Fruit fly (Drosophila melanogaster) whole organism, embryonic: ENCODE results near the gene CG32425.

Experiments used
- Ada2b ChIP-seq: fragments of 200-800 bp; sonication (Bioruptor generic); IDR thresholded peaks from 2 replicates; pipeline ENCODE4 v1.3.6; 2022; ENCODE audit warnings: missing biosample characterization, missing genetic modification characterization
- CG10274 ChIP-seq: fragments of 200-800 bp; sonication (Bioruptor generic); optimal IDR thresholded peaks from 3 replicates; lab custom pipeline; 2017; ENCODE audit warnings: missing biosample characterization, mild to moderate bottlenecking, missing genetic modification characterization
- CG11504 ChIP-seq: fragments of 200-800 bp; sonication (Bioruptor generic); optimal IDR thresholded peaks from 3 replicates; lab custom pipeline; 2019; ENCODE audit warnings: missing biosample characterization, mild to moderate bottlenecking, missing genetic modification characterization, moderate library complexity
- CG11560 ChIP-seq: fragments of 200-800 bp; sonication (Bioruptor generic); IDR thresholded peaks from 3 replicates; pipeline ENCODE4 v1.3.6; 2022; ENCODE audit warnings: missing biosample characterization, missing genetic modification characterization
- CG11723 ChIP-seq: fragments of 200-800 bp; sonication (Bioruptor generic); optimal IDR thresholded peaks from 2 replicates; lab custom pipeline; 2017; ENCODE audit warnings: missing biosample characterization, mild to moderate bottlenecking, missing genetic modification characterization
- CG12659 ChIP-seq: fragments of 200-800 bp; sonication (Bioruptor generic); optimal IDR thresholded peaks from 3 replicates; lab custom pipeline; 2017; ENCODE audit warnings: mild to moderate bottlenecking, missing biosample characterization, missing genetic modification reagents, missing genetic modification characterization
- CG13775 ChIP-seq: fragments of 200-800 bp; sonication (Bioruptor generic); optimal IDR thresholded peaks from 3 replicates; lab custom pipeline; 2017; ENCODE audit warnings: missing biosample characterization, mild to moderate bottlenecking, missing genetic modification characterization
- CG14965 ChIP-seq: fragments of 200-800 bp; sonication (Bioruptor generic); optimal IDR thresholded peaks from 2 replicates; lab custom pipeline; 2016; ENCODE audit warnings: missing biosample characterization, missing genetic modification characterization, borderline replicate concordance
- CG17568 ChIP-seq: fragments of 200-800 bp; sonication (Bioruptor generic); optimal IDR thresholded peaks from 2 replicates; lab custom pipeline; 2018; ENCODE audit warnings: missing biosample characterization, mild to moderate bottlenecking, missing genetic modification characterization, moderate library complexity
- CG1792 ChIP-seq: fragments of 200-800 bp; sonication (Bioruptor generic); optimal IDR thresholded peaks from 2 replicates; lab custom pipeline; 2016; ENCODE audit warnings: missing biosample characterization, missing genetic modification characterization
- CG18262 ChIP-seq: fragments of 200-800 bp; optimal IDR thresholded peaks from 3 replicates; lab custom pipeline; 2019; ENCODE audit warnings: missing biosample characterization, mild to moderate bottlenecking, missing genetic modification characterization, moderate library complexity
- CG18764 ChIP-seq: fragments of 200-800 bp; sonication (Bioruptor generic); optimal IDR thresholded peaks from 3 replicates; lab custom pipeline; 2016; ENCODE audit warnings: missing biosample characterization, missing genetic modification characterization
- CG2678 ChIP-seq: fragments of 200-800 bp; sonication (Bioruptor generic); optimal IDR thresholded peaks from 3 replicates; lab custom pipeline; 2019; ENCODE audit warnings: missing biosample characterization, mild to moderate bottlenecking, missing genetic modification characterization, moderate library complexity
- CG2889 ChIP-seq: fragments of 200-800 bp; sonication (Bioruptor generic); IDR thresholded peaks from 3 replicates; pipeline ENCODE4 v1.3.6; 2022; ENCODE audit warnings: missing biosample characterization, missing genetic modification characterization
- CG30403 ChIP-seq: fragments of 200-800 bp; sonication (Bioruptor generic); optimal IDR thresholded peaks from 3 replicates; lab custom pipeline; 2016; ENCODE audit warnings: missing biosample characterization, missing genetic modification characterization
- CG32767 ChIP-seq: fragments of 200-800 bp; sonication (Bioruptor generic); IDR thresholded peaks from 2 replicates; pipeline ENCODE4 v1.3.6; 2022; ENCODE audit warnings: missing biosample characterization, missing genetic modification characterization
- CG33213 ChIP-seq: fragments of 200-800 bp; sonication (Bioruptor generic); optimal IDR thresholded peaks from 3 replicates; lab custom pipeline; 2016; ENCODE audit warnings: missing biosample characterization, missing genetic modification characterization
- CG4854 ChIP-seq: fragments of 200-800 bp; sonication (Bioruptor generic); optimal IDR thresholded peaks from 2 replicates; lab custom pipeline; 2016; ENCODE audit warnings: missing biosample characterization, missing genetic modification characterization, inconsistent platforms
- CG6689 ChIP-seq: fragments of 200-800 bp; sonication (Bioruptor generic); IDR thresholded peaks from 2 replicates; pipeline ENCODE4 v1.3.6; 2022; ENCODE audit warnings: missing biosample characterization, missing genetic modification characterization
- CG6813 ChIP-seq: fragments of 200-800 bp; sonication (Bioruptor generic); optimal IDR thresholded peaks from 2 replicates; lab custom pipeline; 2017; ENCODE audit warnings: missing biosample characterization, missing genetic modification characterization, mild to moderate bottlenecking, moderate library complexity, missing genetic modification reagents
- CG8388 ChIP-seq: fragments of 200-800 bp; sonication (Bioruptor generic); optimal IDR thresholded peaks from 2 replicates; lab custom pipeline; 2019; ENCODE audit warnings: missing biosample characterization, mild to moderate bottlenecking, missing genetic modification characterization, moderate library complexity
- CG8478 ChIP-seq: fragments of >200 bp; optimal IDR thresholded peaks from 2 replicates; lab custom pipeline; 2018
- D ChIP-seq, 2 experiments: fragments of 200-800 bp in 1 of 2; fragments of >200 bp in 1 of 2; sonication (Bioruptor generic) in 1 of 2; optimal IDR thresholded peaks; 2 replicates in 1 of 2; 3 replicates in 1 of 2; lab custom pipeline; 2017; ENCODE audit warnings: mild to moderate bottlenecking in 1 of 2, missing biosample characterization in 1 of 2, missing genetic modification characterization in 1 of 2, missing genetic modification reagents in 1 of 2
- Dip2 ChIP-seq: fragments of 200-800 bp; sonication (Bioruptor generic); IDR thresholded peaks from 2 replicates; pipeline ENCODE4 v1.3.6; 2022; ENCODE audit warnings: missing biosample characterization, missing genetic modification characterization
- H2.0 ChIP-seq: fragments of 200-800 bp; sonication (Bioruptor generic); IDR thresholded peaks from 2 replicates; pipeline ENCODE4 v1.3.6; 2022; ENCODE audit warnings: missing biosample characterization, missing genetic modification characterization
- MESR4 ChIP-seq: fragments of 200-800 bp; sonication (Bioruptor generic); optimal IDR thresholded peaks from 2 replicates; lab custom pipeline; 2018; ENCODE audit warnings: missing biosample characterization, mild to moderate bottlenecking, missing genetic modification characterization, moderate library complexity
- Mad ChIP-seq: fragments of 200-800 bp; sonication (Bioruptor generic); optimal IDR thresholded peaks from 2 replicates; lab custom pipeline; 2016; ENCODE audit warnings: missing biosample characterization, missing genetic modification characterization
- Med ChIP-seq: fragments of 200-800 bp; sonication (Bioruptor generic); peaks from one replicate; lab custom pipeline; 2016; ENCODE audit warnings: missing biosample characterization, missing genetic modification characterization, mild to moderate bottlenecking, inconsistent platforms, moderate library complexity
- Myb ChIP-seq: fragments of 200-800 bp; sonication (Bioruptor generic); optimal IDR thresholded peaks from 2 replicates; lab custom pipeline; 2016; ENCODE audit warnings: missing biosample characterization, missing genetic modification characterization
- Nf-YA ChIP-seq: fragments of 200-800 bp; sonication (Bioruptor generic); IDR thresholded peaks from 2 replicates; pipeline ENCODE4 v1.3.6; 2022; ENCODE audit warnings: missing biosample characterization, missing genetic modification characterization
- Ptx1 ChIP-seq: fragments of 200-800 bp; sonication (Bioruptor generic); IDR thresholded peaks from 2 replicates; pipeline ENCODE4 v1.3.6; 2022; ENCODE audit warnings: missing biosample characterization, missing genetic modification characterization
- Sin3A ChIP-seq: fragments of >200 bp; optimal IDR thresholded peaks from 2 replicates; lab custom pipeline; 2018
- Xrp1 ChIP-seq: fragments of 200-800 bp; sonication (Bioruptor generic); IDR thresholded peaks from 2 replicates; pipeline ENCODE4 v1.3.6; 2022; ENCODE audit warnings: missing biosample characterization, missing genetic modification characterization
- amos ChIP-seq: fragments of 200-800 bp; sonication (Bioruptor generic); IDR thresholded peaks from 2 replicates; pipeline ENCODE4 v1.3.6; 2022; ENCODE audit warnings: missing biosample characterization, missing genetic modification characterization; ENCODE audit not compliant: partially characterized antibody
- ase ChIP-seq: fragments of 200-800 bp; sonication (Bioruptor generic); IDR thresholded peaks from 3 replicates; pipeline ENCODE4 v1.3.6; 2022; ENCODE audit warnings: missing biosample characterization, missing genetic modification characterization
- az2 ChIP-seq: fragments of 200-800 bp; sonication (Bioruptor generic); optimal IDR thresholded peaks from 3 replicates; lab custom pipeline; 2016; ENCODE audit warnings: missing biosample characterization, missing genetic modification characterization
- bab2 ChIP-seq: fragments of 200-800 bp; sonication (Bioruptor generic); optimal IDR thresholded peaks from 2 replicates; lab custom pipeline; 2016; ENCODE audit warnings: missing biosample characterization, missing genetic modification characterization
- btn ChIP-seq: fragments of 200-800 bp; sonication (Bioruptor generic); optimal IDR thresholded peaks from 2 replicates; lab custom pipeline; 2016; ENCODE audit warnings: missing biosample characterization, missing genetic modification characterization
- cas ChIP-seq: fragments of 200-800 bp; sonication (Bioruptor generic); IDR thresholded peaks from 2 replicates; pipeline ENCODE4 v1.3.6; 2022; ENCODE audit warnings: missing biosample characterization, missing genetic modification characterization
- chif ChIP-seq, 2 experiments: fragments of 200-800 bp; sonication (Bioruptor generic); optimal IDR thresholded peaks; 3 replicates each; lab custom pipeline; 2016; ENCODE audit warnings: missing biosample characterization in 2 of 2, missing genetic modification characterization in 2 of 2
- fd102C ChIP-seq: fragments of 200-800 bp; sonication (Bioruptor generic); optimal IDR thresholded peaks from 2 replicates; lab custom pipeline; 2018; ENCODE audit warnings: missing biosample characterization, mild to moderate bottlenecking, missing genetic modification characterization, moderate library complexity
- grau ChIP-seq: fragments of 200-800 bp; optimal IDR thresholded peaks from 3 replicates; lab custom pipeline; 2019; ENCODE audit warnings: missing biosample characterization, mild to moderate bottlenecking, missing genetic modification characterization, moderate library complexity
- kni ChIP-seq: fragments of 200-800 bp; sonication (Bioruptor generic); optimal IDR thresholded peaks from 3 replicates; lab custom pipeline; 2017; ENCODE audit warnings: mild to moderate bottlenecking, missing biosample characterization, missing genetic modification reagents, missing genetic modification characterization
- lbe ChIP-seq: fragments of 200-800 bp; sonication (Bioruptor generic); optimal IDR thresholded peaks from 2 replicates; lab custom pipeline; 2016; ENCODE audit warnings: missing biosample characterization, mild to moderate bottlenecking, missing genetic modification characterization
- pho ChIP-seq: fragments of 200-800 bp; sonication (Bioruptor generic); optimal IDR thresholded peaks from 2 replicates; lab custom pipeline; 2016; ENCODE audit warnings: missing biosample characterization, missing genetic modification characterization
- slou ChIP-seq: fragments of 200-800 bp; sonication (Bioruptor generic); optimal IDR thresholded peaks from 3 replicates; lab custom pipeline; 2016; ENCODE audit warnings: missing biosample characterization, missing genetic modification characterization
- sna ChIP-seq: fragments of 200-800 bp; sonication (Bioruptor generic); IDR thresholded peaks from 2 replicates; pipeline ENCODE4 v1.3.6; 2022; ENCODE audit warnings: missing biosample characterization, missing genetic modification characterization; ENCODE audit not compliant: partially characterized antibody
- tio ChIP-seq: fragments of 200-800 bp; sonication (Bioruptor generic); optimal IDR thresholded peaks from 2 replicates; lab custom pipeline; 2017; ENCODE audit warnings: missing biosample characterization, missing genetic modification characterization, inconsistent platforms
- tx ChIP-seq: fragments of 200-800 bp; sonication (Bioruptor generic); optimal IDR thresholded peaks from 2 replicates; lab custom pipeline; 2016; ENCODE audit warnings: missing biosample characterization, missing genetic modification characterization

The CG32425 gene

dm6 chr3L:20452813-20453682 lies 44.1 kb upstream of the CG32425 start, which contains the start of gene CG5199 (continued):
- TF ChIP-seq CG33213 (GFP tag; lab: Kevin White, UChicago): peak; percentile 12
- TF ChIP-seq CG2678: peak; percentile 75
- TF ChIP-seq CG4854: no peak
- TF ChIP-seq Xrp1: peak; percentile 67
- peak; percentile 46; the same call in 1 of the 2 replicates for TF ChIP-seq H2.0
- TF ChIP-seq grau (tag; lab: Kevin White, UChicago): peak; percentile 76
- no peak for TF ChIP-seq CG18764 (GFP tag; lab: Kevin White, UChicago)
- TF ChIP-seq CG17568: no peak
- peak; percentile 15 for TF ChIP-seq pho
- no peak for TF ChIP-seq tx
- TF ChIP-seq Myb (GFP tag; lab: Kevin White, UChicago): peak; percentile 25
- peak; percentile 66 for TF ChIP-seq CG6689 (GFP tag; lab: Robert Waterston, UW)
- no peak for TF ChIP-seq CG11723 (GFP tag; lab: Kevin White, UChicago)
- TF ChIP-seq cas (GFP tag; lab: Robert Waterston, UW): no peak
- TF ChIP-seq CG1792: peak; percentile 2
- TF ChIP-seq Ptx1: peak; percentile 80
- no peak for TF ChIP-seq fd102C (GFP tag; lab: Kevin White, UChicago)
- TF ChIP-seq CG10274: peak; percentile 20
- peak; percentile 67 for TF ChIP-seq tio (GFP tag; lab: Kevin White, UChicago)
- TF ChIP-seq btn: no peak
- peak; percentile 85 for TF ChIP-seq CG13775 (GFP tag; lab: Kevin White, UChicago)
- TF ChIP-seq CG14965 (GFP tag; lab: Kevin White, UChicago): no peak
- TF ChIP-seq Dip2 (GFP tag; lab: Robert Waterston, UW): no peak
- TF ChIP-seq lbe (GFP tag; lab: Kevin White, UChicago): peak; percentile 1
- peak; percentile 46 for TF ChIP-seq az2 (GFP tag; lab: Kevin White, UChicago)
- TF ChIP-seq CG2889 (GFP tag; lab: Robert Waterston, UW): no peak; the same call in 2 of the 3 replicates
- peak; percentile 56; the same call in 1 of the 3 replicates for TF ChIP-seq CG11560 (tag; lab: Robert Waterston, UW)
- no peak for TF ChIP-seq CG8478 (lab: Kevin White, UChicago)
- TF ChIP-seq Mad: no peak
- TF ChIP-seq CG12659 (GFP tag; lab: Kevin White, UChicago): peak; percentile 77
- peak; percentile 83 for TF ChIP-seq CG30403 (GFP tag; lab: Kevin White, UChicago)
- TF ChIP-seq bab2 (GFP tag; lab: Kevin White, UChicago): peak; percentile 35
- TF ChIP-seq Sin3A (lab: Kevin White, UChicago): peak; percentile 58
- TF ChIP-seq MESR4: peak; percentile 90
- TF ChIP-seq amos (GFP tag; lab: Robert Waterston, UW): peak; percentile 88
- TF ChIP-seq D (optimal IDR thresholded peaks at IDR 0.05; lab: Kevin White, UChicago): no peak
- peak; percentile 57 for TF ChIP-seq D (GFP tag; optimal IDR thresholded peaks at IDR 0.05; lab: Kevin White, UChicago)
- TF ChIP-seq Ada2b (GFP tag; lab: Robert Waterston, UW): peak; percentile 62
- peak; percentile 83 for TF ChIP-seq CG11504 (tag; lab: Kevin White, UChicago)
- no peak for TF ChIP-seq Nf-YA (GFP tag; lab: Robert Waterston, UW)
- peak; percentile 56 for TF ChIP-seq Med (GFP tag; lab: Kevin White, UChicago)
- TF ChIP-seq slou: peak; percentile 42
- TF ChIP-seq CG6813 (GFP tag; lab: Kevin White, UChicago): peak; percentile 37
- TF ChIP-seq CG8388 (GFP tag; lab: Kevin White, UChicago): peak; percentile 74
- peak; percentile 49; the same call in 1 of the 2 replicates for TF ChIP-seq CG32767 (GFP tag; lab: Robert Waterston, UW)
- TF ChIP-seq ase (GFP tag; lab: Robert Waterston, UW): no peak
- no peak for TF ChIP-seq kni (GFP tag; lab: Kevin White, UChicago)
- TF ChIP-seq chif (GFP tag; optimal IDR thresholded peaks at IDR 0.05; lab: Kevin White, UChicago): peak in 1 of 2 experiments; percentile 29
- peak; percentile 87 for TF ChIP-seq CG18262 (tag; lab: Kevin White, UChicago)
- peak; percentile 60; the same call in 1 of the 2 replicates for TF ChIP-seq sna (GFP tag; lab: Robert Waterston, UW)
